Fruit fly (Drosophila melanogaster): ENCODE measurements around the gene GAA1.

GAA1 gene

dm6 chrX:5879543-5879943 is 6.4 kb upstream of the GAA1 start, which contains the start of the genes Usp30 and CG16721 (continued):
- peak; percentile 69 for TF ChIP-seq hbn (GFP tag; IDR thresholded peaks at IDR 0.05; ENCODE audit: partially characterized antibody)
- TF ChIP-seq CG14441 (GFP tag; IDR thresholded peaks at IDR 0.05): no peak
- TF ChIP-seq Oaz (GFP tag; IDR thresholded peaks at IDR 0.05): no peak
- no peak for TF ChIP-seq prd (optimal IDR thresholded peaks at IDR 0.05)
- 0 out of 3 replicates have a peak, but pooled peaks have one; percentile 5 for TF ChIP-seq prd (GFP tag; IDR thresholded peaks at IDR 0.05)
- peak; percentile 67 for TF ChIP-seq amos (GFP tag; IDR thresholded peaks at IDR 0.05; ENCODE audit: partially characterized antibody)
- peak; percentile 64 for TF ChIP-seq Dref (GFP tag; IDR thresholded peaks at IDR 0.05)
- no peak for TF ChIP-seq E2f1 (GFP tag; IDR thresholded peaks at IDR 0.05)
- TF ChIP-seq Dad (GFP tag; optimal IDR thresholded peaks at IDR 0.05): peak; percentile 48
- peak; percentile 26 for TF ChIP-seq Meics (GFP tag; optimal IDR thresholded peaks at IDR 0.05)
- no peak for TF ChIP-seq tgo (GFP tag; IDR thresholded peaks at IDR 0.05)
- peak; percentile 71 for TF ChIP-seq lbe (GFP tag; optimal IDR thresholded peaks at IDR 0.05)
- TF ChIP-seq Hr3 (GFP tag; optimal IDR thresholded peaks at IDR 0.05): no peak
- peak; percentile 78 for TF ChIP-seq CG1603 (tag; optimal IDR thresholded peaks at IDR 0.05)
- peak; percentile 2 for TF ChIP-seq YL-1 (GFP tag; optimal IDR thresholded peaks at IDR 0.05)
- TF ChIP-seq ac (GFP tag; optimal IDR thresholded peaks at IDR 0.05): no peak
- no peak for TF ChIP-seq CG10209 (GFP tag; optimal IDR thresholded peaks at IDR 0.05)
- no peak for TF ChIP-seq Vsx1 (GFP tag; optimal IDR thresholded peaks at IDR 0.05)
- no peak for TF ChIP-seq Kr (GFP tag; optimal IDR thresholded peaks at IDR 0.05)
- no peak for TF ChIP-seq gsb-n (tag; optimal IDR thresholded peaks at IDR 0.05)
- peak; percentile 29 for TF ChIP-seq CG18011 (GFP tag; optimal IDR thresholded peaks at IDR 0.05)
- peak; percentile 44 for TF ChIP-seq PHDP (tag; optimal IDR thresholded peaks at IDR 0.05)
- TF ChIP-seq sna (GFP tag; IDR thresholded peaks at IDR 0.05; ENCODE audit: partially characterized antibody): peak; percentile 84
- no peak for TF ChIP-seq esg (GFP tag; conservative IDR thresholded peaks at IDR 0.05)
- TF ChIP-seq her (GFP tag; optimal IDR thresholded peaks at IDR 0.05): peak; percentile 56
- TF ChIP-seq Ets65A (GFP tag): peak; percentile 96
- TF ChIP-seq cato (GFP tag; optimal IDR thresholded peaks at IDR 0.05; ENCODE audit: borderline replicate concordance): no peak
- TF ChIP-seq CG14667 (GFP tag; IDR thresholded peaks at IDR 0.05): no peak
- TF ChIP-seq gro (GFP tag; optimal IDR thresholded peaks at IDR 0.05): peak; percentile 25
- no peak for TF ChIP-seq br (optimal IDR thresholded peaks at IDR 0.05)
- TF ChIP-seq usp (GFP tag; optimal IDR thresholded peaks at IDR 0.05): no peak
- TF ChIP-seq Six4 (GFP tag; optimal IDR thresholded peaks at IDR 0.05): no peak
- TF ChIP-seq unpg (GFP tag; optimal IDR thresholded peaks at IDR 0.05): peak; percentile 43
- no peak for TF ChIP-seq CG7963 (GFP tag; IDR thresholded peaks at IDR 0.05; ENCODE audit: partially characterized antibody)
- TF ChIP-seq sim (GFP tag; IDR thresholded peaks at IDR 0.05): no peak
- no peak for TF ChIP-seq Awh (GFP tag; IDR thresholded peaks at IDR 0.05)
- TF ChIP-seq gfzf (GFP tag; optimal IDR thresholded peaks at IDR 0.05): peak; percentile 34
- TF ChIP-seq ci (GFP tag; IDR thresholded peaks at IDR 0.05): no peak
- TF ChIP-seq CG2202 (tag; optimal IDR thresholded peaks at IDR 0.05): no peak
- TF ChIP-seq Ssrp (tag; optimal IDR thresholded peaks at IDR 0.05): no peak
- no peak for TF ChIP-seq CG12769 (tag; optimal IDR thresholded peaks at IDR 0.05)
- no peak for TF ChIP-seq HHEX (GFP tag; optimal IDR thresholded peaks at IDR 0.05)
- peak; percentile 42 to 88 for TF ChIP-seq crp (GFP tag; optimal IDR thresholded peaks at IDR 0.05)
- TF ChIP-seq onecut (GFP tag; IDR thresholded peaks at IDR 0.05): no peak
- no peak for TF ChIP-seq CG15073 (GFP tag; optimal IDR thresholded peaks at IDR 0.05)
- TF ChIP-seq Ets97D (GFP tag; optimal IDR thresholded peaks at IDR 0.05): peak; percentile 74
- TF ChIP-seq dimm (GFP tag; IDR thresholded peaks at IDR 0.05): no peak
- no peak for TF ChIP-seq CG2889 (GFP tag; IDR thresholded peaks at IDR 0.05)
- peak; percentile 79 for TF ChIP-seq unc-4 (GFP tag; IDR thresholded peaks at IDR 0.05; ENCODE audit: partially characterized antibody)
- peak; percentile 62 for TF ChIP-seq caup (GFP tag; optimal IDR thresholded peaks at IDR 0.05; ENCODE audit: severe bottlenecking)
- TF ChIP-seq wdn (GFP tag; IDR thresholded peaks at IDR 0.05): no peak
- TF ChIP-seq phol (tag; optimal IDR thresholded peaks at IDR 0.05): peak; percentile 55

All from whole organism, embryonic.